Worm (Caenorhabditis elegans) whole organism, L1 larva: ENCODE measurements around the gene T23F2.5.

ENCODE experiments used
- nhr-28 ChIP-seq: fragments of 150-350 bp; optimal IDR thresholded peaks from 2 replicates; lab custom pipeline; 2014; ENCODE audit warnings: missing biosample characterization, missing genetic modification characterization
- ztf-11 ChIP-seq, 2 experiments: sonication (generic microtip); optimal IDR thresholded peaks; 2 replicates each; lab custom pipeline; 2016 to 2017; ENCODE audit warnings: missing genetic modification characterization in 2 of 2, missing biosample characterization in 1 of 2, missing compliant biosample characterization in 1 of 2

DNA sequence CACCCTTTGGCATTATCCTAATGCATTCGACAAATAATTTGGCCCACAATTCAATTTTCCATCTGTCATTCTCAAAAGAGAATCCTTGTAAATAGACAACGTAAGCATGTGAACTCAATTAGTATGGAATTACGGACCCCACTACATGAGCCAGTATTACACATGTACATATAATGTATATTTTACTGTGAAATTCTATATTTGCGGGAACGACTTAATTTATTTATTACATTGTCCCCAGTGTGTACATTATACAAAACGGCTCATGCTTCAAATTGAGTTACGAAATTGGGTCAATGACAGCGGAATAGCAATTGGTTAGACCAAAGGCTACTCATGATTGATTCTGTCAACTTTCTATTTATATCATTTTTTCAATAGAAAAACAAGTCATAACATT lies 2.6 kb upstream of the T23F2.5 start:
- TF ChIP-seq ztf-11 (tag; optimal IDR thresholded peaks at IDR 0.05; lab: Kevin White, UChicago) (no peak), nhr-28 (tag; lab: Kevin White, UChicago) (no peak)
